Worm (Caenorhabditis elegans): Measurements from ENCODE around the gene zipt-7.2.
A peak's percentile ranks its signal among the peaks of the same experiment; 100 is the strongest.

Gene zipt-7.2

ce11 chrX:15515798-15516197 lies 8.1 kb upstream of the zipt-7.2 start:
- no peak for TF ChIP-seq dpl-1 (GFP tag; optimal IDR thresholded peaks at IDR 0.05)
- no peak for TF ChIP-seq ztf-28 (GFP tag; IDR thresholded peaks at IDR 0.05)
- peak; percentile 97 for TF ChIP-seq egrh-3 (GFP tag; IDR thresholded peaks at IDR 0.05)
- peak; percentile 34; the same call in 1 of the 2 replicates for TF ChIP-seq dox-1 (GFP tag; IDR thresholded peaks at IDR 0.05)
- TF ChIP-seq mcd-1 (GFP tag; IDR thresholded peaks at IDR 0.05): 0 out of 2 replicates have a peak, but pooled peaks have one; percentile 37
- no peak for TF ChIP-seq B0261.1 (tag; optimal IDR thresholded peaks at IDR 0.05)
- TF ChIP-seq lsl-1 (GFP tag; optimal IDR thresholded peaks at IDR 0.05): no peak
- TF ChIP-seq F52B5.7 (tag; optimal IDR thresholded peaks at IDR 0.05): peak; percentile 2
- TF ChIP-seq die-1 (tag; optimal IDR thresholded peaks at IDR 0.05): no peak
- no peak for TF ChIP-seq fkh-3 (tag; optimal IDR thresholded peaks at IDR 0.05)
- TF ChIP-seq nfyb-1 (GFP tag; IDR thresholded peaks at IDR 0.05): 0 out of 2 replicates have a peak, but pooled peaks have one; percentile 31
- TF ChIP-seq rpc-1 (optimal IDR thresholded peaks at IDR 0.05): no peak
- no peak for TF ChIP-seq rpc-1 (tag; optimal IDR thresholded peaks at IDR 0.05)
- TF ChIP-seq sdz-38 (tag; optimal IDR thresholded peaks at IDR 0.05): no peak
- peak; percentile 51; the same call in 1 of the 2 replicates for TF ChIP-seq aptf-3 (GFP tag; IDR thresholded peaks at IDR 0.05)
- TF ChIP-seq F37B4.10 (GFP tag; IDR thresholded peaks at IDR 0.05): 0 out of 2 replicates have a peak, but pooled peaks have one; percentile 60
- no peak for TF ChIP-seq F10E7.11 (tag; optimal IDR thresholded peaks at IDR 0.05)
- no peak for TF ChIP-seq lir-1 (GFP tag; conservative IDR thresholded peaks at IDR 0.05)
- no peak for TF ChIP-seq unc-130 (GFP tag; optimal IDR thresholded peaks at IDR 0.05)
- peak; percentile 97 for TF ChIP-seq zfh-2 (GFP tag; conservative IDR thresholded peaks at IDR 0.05)
- TF ChIP-seq repo-1 (tag; optimal IDR thresholded peaks at IDR 0.05): no peak

- no peak for TF ChIP-seq C06A6.2 (GFP tag; conservative IDR thresholded peaks at IDR 0.05)
- TF ChIP-seq zfh-2 (GFP tag; conservative IDR thresholded peaks at IDR 0.05): peak; percentile 53
Measured at ce11 chrX:15514547-15514946, 6.9 kb upstream of the zipt-7.2 start.

ce11 chrX:15509681-15510080 lies 2.0 kb upstream of the zipt-7.2 start, which contains the start of gene eat-20:
Gene eat-20 (plus strand): TSS chrX:15510011.
- TF ChIP-seq ztf-18 (tag; optimal IDR thresholded peaks at IDR 0.05): no peak
- TF ChIP-seq tbx-9 (tag; optimal IDR thresholded peaks at IDR 0.05; ENCODE audit: borderline replicate concordance): no peak
- no peak for TF ChIP-seq sptf-2 (GFP tag; optimal IDR thresholded peaks at IDR 0.05)
- TF ChIP-seq dox-1 (GFP tag; IDR thresholded peaks at IDR 0.05): no peak
- TF ChIP-seq F57C9.4 (tag; optimal IDR thresholded peaks at IDR 0.05): no peak
- no peak for TF ChIP-seq F39B2.1 (GFP tag; IDR thresholded peaks at IDR 0.05)

ce11 chrX:15504795-15505194 lies 2.9 kb downstream of the zipt-7.2 start, which contains the start of gene tbh-1:
Gene tbh-1 (minus strand): TSS chrX:15504895.
- no peak for TF ChIP-seq attf-6 (GFP tag; IDR thresholded peaks at IDR 0.05)

ce11 chrX:15502455-15503174 lies 5.1 kb downstream of the zipt-7.2 start, which contains the start of gene H13N06.7:
Gene H13N06.7 (plus strand): TSS chrX:15503124.
- TF ChIP-seq snpc-4 (GFP tag; optimal IDR thresholded peaks at IDR 0.05) (no peak), snpc-4 (tag; optimal IDR thresholded peaks at IDR 0.05) (peak in 2 of 4 experiments; percentile 59 to 76), akir-1 (GFP tag; optimal IDR thresholded peaks at IDR 0.05) (no peak)
